Fruit fly (Drosophila melanogaster): ENCODE results near the gene eIF2beta.

Gene eIF2beta

dm6 chr3L:12572366-12572765, 45.8 kb upstream of the eIF2beta start, which contains the start of gene sowah (continued):
- TF ChIP-seq inv (GFP tag; IDR thresholded peaks at IDR 0.05; ENCODE audit: partially characterized antibody) (no peak), Scr (GFP tag; IDR thresholded peaks at IDR 0.05; ENCODE audit: partially characterized antibody) (peak; percentile 38; the same call in 1 of the 2 replicates), sim (GFP tag; IDR thresholded peaks at IDR 0.05) (no peak), CG33213 (GFP tag; optimal IDR thresholded peaks at IDR 0.05) (peak; percentile 74), sima (GFP tag; optimal IDR thresholded peaks at IDR 0.05) (no peak), CG10209 (GFP tag; optimal IDR thresholded peaks at IDR 0.05) (peak; percentile 2), slp2 (GFP tag; optimal IDR thresholded peaks at IDR 0.05) (peak; percentile 25), sug (tag; optimal IDR thresholded peaks at IDR 0.05) (peak; percentile 55), crol (GFP tag; IDR thresholded peaks at IDR 0.05) (no peak), CG10147 (GFP tag; optimal IDR thresholded peaks at IDR 0.05) (no peak), grn (GFP tag; optimal IDR thresholded peaks at IDR 0.05) (no peak), sna (GFP tag; IDR thresholded peaks at IDR 0.05; ENCODE audit: partially characterized antibody) (no peak), NC2β (GFP tag; optimal IDR thresholded peaks at IDR 0.05) (peak; percentile 37), CG11085 (GFP tag; IDR thresholded peaks at IDR 0.05) (0 out of 2 replicates have a peak, but pooled peaks have one; percentile 13), MTF-1 (GFP tag; optimal IDR thresholded peaks at IDR 0.05; ENCODE audit: borderline replicate concordance) (peak; percentile 23), slou (GFP tag; optimal IDR thresholded peaks at IDR 0.05) (no peak), tna (GFP tag; IDR thresholded peaks at IDR 0.05; ENCODE audit: partially characterized antibody) (no peak), Atf-2 (GFP tag; optimal IDR thresholded peaks at IDR 0.05) (peak; percentile 39), gcm2 (GFP tag; optimal IDR thresholded peaks at IDR 0.05) (no peak), ham (GFP tag; IDR thresholded peaks at IDR 0.05) (no peak), MBD-R2 (GFP tag; IDR thresholded peaks at IDR 0.05) (peak; percentile 99), Chrac-16 (GFP tag; optimal IDR thresholded peaks at IDR 0.05) (peak; percentile 29), vvl (GFP tag; IDR thresholded peaks at IDR 0.05) (peak; percentile 65; the same call in 1 of the 2 replicates), CG30020 (tag; optimal IDR thresholded peaks at IDR 0.05) (peak; percentile 56), dmrt11E (tag; optimal IDR thresholded peaks at IDR 0.05) (peak; percentile 28), CG5180 (GFP tag; optimal IDR thresholded peaks at IDR 0.05) (peak; percentile 18), wor (GFP tag; IDR thresholded peaks at IDR 0.05) (no peak), Sin3A (optimal IDR thresholded peaks at IDR 0.05) (peak; percentile 61), bigmax (GFP tag; optimal IDR thresholded peaks at IDR 0.05) (no peak), da (GFP tag; optimal IDR thresholded peaks at IDR 0.05) (peak; percentile 20), grau (tag; optimal IDR thresholded peaks at IDR 0.05) (peak; percentile 47), salm (tag; optimal IDR thresholded peaks at IDR 0.05) (no peak), Gsc (GFP tag; IDR thresholded peaks at IDR 0.05) (no peak), E2f2 (GFP tag; IDR thresholded peaks at IDR 0.05) (peak; percentile 57), CG2712 (tag; optimal IDR thresholded peaks at IDR 0.05) (peak; percentile 62), CG17328 (GFP tag; IDR thresholded peaks at IDR 0.05) (0 out of 2 replicates have a peak, but pooled peaks have one; percentile 12), pnt (GFP tag; optimal IDR thresholded peaks at IDR 0.05) (peak; percentile 39), Hmx (GFP tag; optimal IDR thresholded peaks at IDR 0.05) (no peak), CG7963 (GFP tag; IDR thresholded peaks at IDR 0.05; ENCODE audit: partially characterized antibody) (no peak), NC2α (GFP tag; optimal IDR thresholded peaks at IDR 0.05) (no peak), hth (optimal IDR thresholded peaks at IDR 0.05) (no peak), Mrtf (GFP tag; IDR thresholded peaks at IDR 0.05) (no peak), Aef1 (GFP tag; IDR thresholded peaks at IDR 0.05) (peak; percentile 60), CG1529 (GFP tag; optimal IDR thresholded peaks at IDR 0.05) (no peak), Max (GFP tag; optimal IDR thresholded peaks at IDR 0.05) (peak; percentile 60), crc (GFP tag; optimal IDR thresholded peaks at IDR 0.05) (no peak), CG2120 (GFP tag; optimal IDR thresholded peaks at IDR 0.05) (peak; percentile 57), Oaz (GFP tag; IDR thresholded peaks at IDR 0.05) (no peak), trem (tag; optimal IDR thresholded peaks at IDR 0.05) (peak; percentile 69), en (GFP tag; optimal IDR thresholded peaks at IDR 0.05) (no peak), slbo (GFP tag; IDR thresholded peaks at IDR 0.05) (peak; percentile 75), ara (GFP tag; IDR thresholded peaks at IDR 0.05) (0 out of 2 replicates have a peak, but pooled peaks have one; percentile 28), CG1792 (GFP tag; optimal IDR thresholded peaks at IDR 0.05) (peak; percentile 38)
